Worm (Caenorhabditis elegans): ENCODE results near the gene Y57G11C.41.

Y57G11C.41 gene

DNA sequence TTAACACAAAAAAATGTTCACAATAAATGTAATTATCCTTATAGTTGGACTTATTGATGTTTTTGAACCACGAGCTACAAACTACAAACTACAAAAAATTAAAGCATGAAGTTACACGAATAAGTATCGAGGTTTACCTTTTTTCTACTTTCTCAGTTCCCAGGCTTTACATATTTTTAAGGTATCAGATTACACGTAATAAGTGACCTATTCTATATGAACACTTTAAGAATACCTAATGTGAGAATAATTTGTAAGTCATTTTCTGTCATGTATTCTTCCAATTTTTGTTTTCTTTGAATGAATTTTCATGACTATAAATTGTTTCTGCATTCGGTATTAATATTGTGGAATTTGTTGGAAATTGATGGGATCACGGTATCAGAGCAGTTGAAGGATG lies 9.3 kb upstream of the Y57G11C.41 start, which contains the start of gene lgc-8:
lgc-8 (plus strand) TSS at position 301 of the 400 bp plus-strand sequence.
- TF ChIP-seq tbx-2 (tag; optimal IDR thresholded peaks at IDR 0.05) = no peak
- TF ChIP-seq unc-62 (GFP tag; optimal IDR thresholded peaks at IDR 0.05) = no peak
- TF ChIP-seq ama-1 (optimal IDR thresholded peaks at IDR 0.05) = no peak
- no peak for TF ChIP-seq R02D3.7 (tag; optimal IDR thresholded peaks at IDR 0.05)
- TF ChIP-seq lsy-12 (tag; optimal IDR thresholded peaks at IDR 0.05) = no peak
- TF ChIP-seq ceh-82 (tag; optimal IDR thresholded peaks at IDR 0.05) = no peak
- TF ChIP-seq hmg-11 (tag; optimal IDR thresholded peaks at IDR 0.05) = no peak
- no peak for TF ChIP-seq ZK546.5 (tag; optimal IDR thresholded peaks at IDR 0.05)
- TF ChIP-seq nhr-237 (tag; optimal IDR thresholded peaks at IDR 0.05) = no peak
- no peak for TF ChIP-seq skn-1 (tag; optimal IDR thresholded peaks at IDR 0.05)
- TF ChIP-seq nhr-77 (tag; optimal IDR thresholded peaks at IDR 0.05) = no peak
- TF ChIP-seq elt-2 (tag; optimal IDR thresholded peaks at IDR 0.05) = no peak
- no peak for TF ChIP-seq ztf-4 (tag; optimal IDR thresholded peaks at IDR 0.05)
- TF ChIP-seq ceh-9 (tag; optimal IDR thresholded peaks at IDR 0.05) = no peak
- TF ChIP-seq aly-2 (tag; optimal IDR thresholded peaks at IDR 0.05) = no peak
- no peak for TF ChIP-seq egl-27 (tag; optimal IDR thresholded peaks at IDR 0.05)
- TF ChIP-seq snpc-4 (tag; optimal IDR thresholded peaks at IDR 0.05) = no peak
- no peak for TF ChIP-seq mml-1 (tag; optimal IDR thresholded peaks at IDR 0.05)
- TF ChIP-seq nhr-25 (tag; optimal IDR thresholded peaks at IDR 0.05) = no peak

DNA sequence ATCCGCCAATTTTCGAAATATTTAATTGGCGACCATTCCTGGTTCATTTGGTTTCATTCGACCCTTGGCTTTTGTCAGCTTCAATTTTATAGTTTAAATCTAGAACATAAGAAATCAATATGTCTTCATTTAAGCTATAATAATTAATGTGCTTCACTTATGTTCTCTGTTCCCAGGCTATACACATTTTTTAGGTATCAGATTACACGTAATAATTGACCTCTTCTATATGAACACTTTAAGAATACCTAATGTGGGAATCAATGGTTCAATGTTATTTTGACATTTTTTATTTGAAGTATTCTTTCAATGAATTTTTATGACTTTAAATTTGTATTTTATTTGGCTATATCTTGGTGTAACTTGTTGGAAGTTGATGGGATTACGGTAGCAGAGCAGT lies 3.1 kb upstream of the Y57G11C.41 start, which contains the start of gene lgc-7:
lgc-7 (plus strand) TSS at position 301 of the 400 bp plus-strand sequence.
- no peak for TF ChIP-seq snpc-4 (tag; optimal IDR thresholded peaks at IDR 0.05)
- no peak for TF ChIP-seq ztf-11 (tag; optimal IDR thresholded peaks at IDR 0.05)
- no peak for TF ChIP-seq skn-1 (tag; optimal IDR thresholded peaks at IDR 0.05)
- TF ChIP-seq unc-62 (GFP tag; optimal IDR thresholded peaks at IDR 0.05) = no peak
- no peak for TF ChIP-seq mml-1 (tag; optimal IDR thresholded peaks at IDR 0.05)
- no peak for TF ChIP-seq lin-15B (tag; optimal IDR thresholded peaks at IDR 0.05)
- no peak for TF ChIP-seq zag-1 (tag; optimal IDR thresholded peaks at IDR 0.05)
- TF ChIP-seq nhr-77 (tag; optimal IDR thresholded peaks at IDR 0.05) = no peak
- TF ChIP-seq fkh-10 (GFP tag; optimal IDR thresholded peaks at IDR 0.05) = no peak
- TF ChIP-seq ZK546.5 (tag; optimal IDR thresholded peaks at IDR 0.05) = no peak
- TF ChIP-seq nfya-1 (tag; optimal IDR thresholded peaks at IDR 0.05; ENCODE audit: insufficient read depth) = no peak
- TF ChIP-seq fkh-2 (tag; optimal IDR thresholded peaks at IDR 0.05) = no peak

DNA sequence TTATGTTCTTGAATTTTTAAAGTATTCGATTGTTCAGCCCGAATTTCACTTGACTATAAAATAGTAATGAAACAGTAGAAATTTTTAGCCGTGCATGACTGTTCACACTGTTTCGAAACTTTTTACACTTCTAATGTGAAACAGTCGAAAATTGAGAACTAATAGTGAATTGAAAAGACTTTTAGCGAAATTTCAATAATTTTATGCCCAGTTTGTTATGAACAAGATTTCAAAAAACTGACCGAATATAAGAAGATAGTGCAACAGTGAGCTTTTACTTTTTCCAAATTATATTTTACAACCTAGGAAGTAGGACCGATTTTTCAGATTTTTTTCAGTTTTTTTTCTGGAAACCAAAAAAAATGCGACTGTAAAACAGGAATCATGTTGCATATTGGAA lies 1.2 kb downstream of the Y57G11C.41 start:
- no peak for TF ChIP-seq unc-62 (GFP tag; optimal IDR thresholded peaks at IDR 0.05)
- TF ChIP-seq skn-1 (tag; optimal IDR thresholded peaks at IDR 0.05) = no peak
- no peak for TF ChIP-seq R02D3.7 (tag; optimal IDR thresholded peaks at IDR 0.05)
- TF ChIP-seq nhr-23 (tag; optimal IDR thresholded peaks at IDR 0.05) = no peak
- TF ChIP-seq snpc-4 (tag; optimal IDR thresholded peaks at IDR 0.05) = no peak
- no peak for TF ChIP-seq ZK546.5 (tag; optimal IDR thresholded peaks at IDR 0.05)
- no peak for TF ChIP-seq ama-1 (optimal IDR thresholded peaks at IDR 0.05)
- no peak for TF ChIP-seq unc-39 (tag; optimal IDR thresholded peaks at IDR 0.05)
- TF ChIP-seq ztf-11 (tag; optimal IDR thresholded peaks at IDR 0.05) = no peak
- TF ChIP-seq eor-1 (tag; optimal IDR thresholded peaks at IDR 0.05) = no peak
- TF ChIP-seq aly-2 (tag; optimal IDR thresholded peaks at IDR 0.05) = no peak
- TF ChIP-seq ceh-82 (tag; optimal IDR thresholded peaks at IDR 0.05) = no peak
- no peak for TF ChIP-seq lsy-12 (tag; optimal IDR thresholded peaks at IDR 0.05)
- no peak for TF ChIP-seq nhr-43 (tag; optimal IDR thresholded peaks at IDR 0.05; ENCODE audit: poor library complexity, severe bottlenecking)
- TF ChIP-seq pha-4 (tag; optimal IDR thresholded peaks at IDR 0.05) = no peak
- no peak for TF ChIP-seq nhr-67 (tag; optimal IDR thresholded peaks at IDR 0.05)
- no peak for TF ChIP-seq elt-3 (tag; optimal IDR thresholded peaks at IDR 0.05)
- no peak for TF ChIP-seq pqm-1 (tag; optimal IDR thresholded peaks at IDR 0.05)

DNA sequence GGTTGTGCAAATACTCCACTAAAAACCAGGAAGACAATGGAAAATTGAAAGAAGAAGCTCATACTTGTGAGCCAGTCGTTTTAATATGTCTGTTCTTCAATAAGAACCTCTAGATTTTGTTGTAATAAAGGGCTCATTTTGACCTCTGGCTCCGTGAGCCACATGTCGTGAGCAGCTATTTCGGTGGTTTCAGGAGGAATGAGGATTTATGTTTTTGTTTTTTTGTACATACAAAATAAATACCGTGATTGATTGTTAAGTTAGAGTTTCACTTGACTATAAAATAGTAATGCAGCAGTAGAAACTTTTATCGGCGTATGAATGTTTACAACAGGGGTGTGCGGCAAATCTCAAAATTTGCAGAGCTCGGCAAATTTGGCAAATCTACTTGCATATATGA lies 2.0 kb downstream of the Y57G11C.41 start, which contains the start of gene Y57G11C.40:
Y57G11C.40 (minus strand) TSS at position 101 of the 400 bp plus-strand sequence.
- TF ChIP-seq tbx-2 (tag; optimal IDR thresholded peaks at IDR 0.05) (no peak), hmg-11 (tag; optimal IDR thresholded peaks at IDR 0.05) (no peak), zag-1 (tag; optimal IDR thresholded peaks at IDR 0.05) (no peak), jun-1 (tag; optimal IDR thresholded peaks at IDR 0.05) (no peak), ama-1 (optimal IDR thresholded peaks at IDR 0.05) (no peak), fos-1 (tag; optimal IDR thresholded peaks at IDR 0.05) (no peak), nhr-77 (tag; optimal IDR thresholded peaks at IDR 0.05) (no peak), pqm-1 (tag; optimal IDR thresholded peaks at IDR 0.05) (no peak), ceh-9 (tag; optimal IDR thresholded peaks at IDR 0.05) (no peak), mml-1 (tag; optimal IDR thresholded peaks at IDR 0.05) (no peak), ztf-11 (tag; optimal IDR thresholded peaks at IDR 0.05) (no peak), R02D3.7 (tag; optimal IDR thresholded peaks at IDR 0.05) (no peak), nhr-11 (tag; optimal IDR thresholded peaks at IDR 0.05) (no peak), eor-1 (tag; optimal IDR thresholded peaks at IDR 0.05) (no peak), fkh-2 (tag; optimal IDR thresholded peaks at IDR 0.05) (no peak), nhr-25 (tag; optimal IDR thresholded peaks at IDR 0.05) (no peak), ztf-4 (tag; optimal IDR thresholded peaks at IDR 0.05) (no peak), sea-2 (GFP tag; optimal IDR thresholded peaks at IDR 0.05) (no peak), lsy-12 (tag; optimal IDR thresholded peaks at IDR 0.05) (no peak), nhr-43 (tag; optimal IDR thresholded peaks at IDR 0.05; ENCODE audit: poor library complexity, severe bottlenecking) (no peak)

Measured in whole organism, L3 larva.